Worm (Caenorhabditis elegans): ENCODE results near the gene F11E6.10.

- TF ChIP-seq tra-1 (GFP tag; IDR thresholded peaks at IDR 0.05) (no peak), nhr-28 (tag; optimal IDR thresholded peaks at IDR 0.05) (peak; percentile 31), saeg-2 (GFP tag; IDR thresholded peaks at IDR 0.05) (no peak), egl-27 (tag; optimal IDR thresholded peaks at IDR 0.05) (no peak), ztf-7 (tag; optimal IDR thresholded peaks at IDR 0.05) (no peak), Y5F2A.4 (GFP tag; optimal IDR thresholded peaks at IDR 0.05) (no peak), nhr-48 (tag; optimal IDR thresholded peaks at IDR 0.05) (no peak), unc-39 (tag; optimal IDR thresholded peaks at IDR 0.05) (no peak)
These were observed 9.0 kb upstream of the F11E6.10 start, which contains the start of gene epic-1 for ce11 chrIV:17471870-17472459.

Data from whole organism, L4 larva.